Fruit fly (Drosophila melanogaster) whole organism, embryonic: ENCODE measurements around the gene Pdi.

Source experiments
- Asciz ChIP-seq: fragments of 200-800 bp; sonication (Bioruptor generic); optimal IDR thresholded peaks from 2 replicates; lab custom pipeline; 2017; ENCODE audit warnings: missing biosample characterization, mild to moderate bottlenecking, missing genetic modification characterization, missing genetic modification reagents
- B-H1 ChIP-seq: fragments of 200-800 bp; sonication (Bioruptor generic); IDR thresholded peaks from 3 replicates; pipeline ENCODE4 v1.3.6; 2022; ENCODE audit warnings: missing biosample characterization, missing genetic modification characterization
- Bdp1 ChIP-seq: fragments of 200-800 bp; sonication (Bioruptor generic); optimal IDR thresholded peaks from 3 replicates; lab custom pipeline; 2016; ENCODE audit warnings: missing biosample characterization, missing genetic modification characterization
- CG1024 ChIP-seq: fragments of 200-800 bp; sonication (Bioruptor generic); IDR thresholded peaks from 2 replicates; pipeline ENCODE4 v1.3.6; 2022; ENCODE audit warnings: missing biosample characterization, missing genetic modification characterization
- CG10267 ChIP-seq: fragments of 200-800 bp; sonication (Bioruptor generic); optimal IDR thresholded peaks from 2 replicates; lab custom pipeline; 2018; ENCODE audit warnings: missing biosample characterization, mild to moderate bottlenecking, missing genetic modification characterization, moderate library complexity
- CG10274 ChIP-seq: fragments of 200-800 bp; sonication (Bioruptor generic); optimal IDR thresholded peaks from 3 replicates; lab custom pipeline; 2017; ENCODE audit warnings: missing biosample characterization, mild to moderate bottlenecking, missing genetic modification characterization
- CG10565 ChIP-seq: fragments of 200-800 bp; sonication (Bioruptor generic); optimal IDR thresholded peaks from 3 replicates; lab custom pipeline; 2016; ENCODE audit warnings: missing biosample characterization, mild to moderate bottlenecking, missing genetic modification characterization
- CG10959 ChIP-seq: fragments of 200-800 bp; sonication (Bioruptor generic); IDR thresholded peaks from 2 replicates; pipeline ENCODE4 v1.3.6; 2022; ENCODE audit warnings: missing biosample characterization, missing genetic modification characterization
- CG11247 ChIP-seq: fragments of 200-800 bp; sonication (Bioruptor generic); IDR thresholded peaks from 2 replicates; pipeline ENCODE4 v1.3.6; 2022; ENCODE audit warnings: missing biosample characterization, missing genetic modification characterization
- CG11456 ChIP-seq: fragments of 200-800 bp; sonication (Bioruptor generic); IDR thresholded peaks from 3 replicates; pipeline ENCODE4 v1.3.6; 2022; ENCODE audit warnings: missing biosample characterization, missing genetic modification characterization
- CG12942 ChIP-seq: fragments of 200-800 bp; sonication (Bioruptor generic); optimal IDR thresholded peaks from 3 replicates; lab custom pipeline; 2016; ENCODE audit warnings: missing biosample characterization, missing genetic modification characterization
- CG1603 ChIP-seq: fragments of 200-800 bp; sonication (Bioruptor generic); optimal IDR thresholded peaks from 2 replicates; lab custom pipeline; 2019; ENCODE audit warnings: missing biosample characterization, mild to moderate bottlenecking, missing genetic modification characterization, moderate library complexity
- CG1647 ChIP-seq: fragments of 200-800 bp; sonication (Bioruptor generic); optimal IDR thresholded peaks from 3 replicates; lab custom pipeline; 2016; ENCODE audit warnings: missing biosample characterization, missing genetic modification characterization
- CG17328 ChIP-seq: fragments of 200-800 bp; sonication (Bioruptor generic); IDR thresholded peaks from 2 replicates; pipeline ENCODE4 v1.3.6; 2022; ENCODE audit warnings: missing biosample characterization, missing genetic modification characterization
- CG18262 ChIP-seq: fragments of 200-800 bp; optimal IDR thresholded peaks from 3 replicates; lab custom pipeline; 2019; ENCODE audit warnings: missing biosample characterization, mild to moderate bottlenecking, missing genetic modification characterization, moderate library complexity
- CG18476 ChIP-seq: fragments of 200-800 bp; sonication (Bioruptor generic); optimal IDR thresholded peaks from 2 replicates; lab custom pipeline; 2016; ENCODE audit warnings: missing biosample characterization, mild to moderate bottlenecking, missing genetic modification characterization
- CG4617 ChIP-seq: fragments of 200-800 bp; sonication (Bioruptor generic); optimal IDR thresholded peaks from 3 replicates; lab custom pipeline; 2016; ENCODE audit warnings: missing biosample characterization, missing genetic modification characterization, borderline replicate concordance
- CG6272 ChIP-seq: fragments of 200-800 bp; sonication (Bioruptor generic); IDR thresholded peaks from 2 replicates; pipeline ENCODE4 v1.3.6; 2022; ENCODE audit warnings: missing biosample characterization, missing genetic modification characterization
- CG6689 ChIP-seq: fragments of 200-800 bp; sonication (Bioruptor generic); IDR thresholded peaks from 2 replicates; pipeline ENCODE4 v1.3.6; 2022; ENCODE audit warnings: missing biosample characterization, missing genetic modification characterization
- CG8359 ChIP-seq: fragments of 200-800 bp; sonication (Bioruptor generic); optimal IDR thresholded peaks from 2 replicates; lab custom pipeline; 2017; ENCODE audit warnings: missing biosample characterization, mild to moderate bottlenecking, missing genetic modification characterization, borderline replicate concordance
- CG8388 ChIP-seq: fragments of 200-800 bp; sonication (Bioruptor generic); optimal IDR thresholded peaks from 2 replicates; lab custom pipeline; 2019; ENCODE audit warnings: missing biosample characterization, mild to moderate bottlenecking, missing genetic modification characterization, moderate library complexity
- CG8765 ChIP-seq: fragments of 200-800 bp; sonication (Bioruptor generic); IDR thresholded peaks from 2 replicates; pipeline ENCODE4 v1.3.6; 2022; ENCODE audit warnings: missing biosample characterization, missing genetic modification characterization
- CG8924 ChIP-seq: fragments of 200-800 bp; optimal IDR thresholded peaks from 3 replicates; lab custom pipeline; 2019; ENCODE audit warnings: missing biosample characterization, mild to moderate bottlenecking, missing genetic modification characterization, moderate library complexity
- CTCF ChIP-seq: fragments of 200-800 bp; sonication (Bioruptor generic); optimal IDR thresholded peaks from 2 replicates; lab custom pipeline; 2017; ENCODE audit warnings: missing biosample characterization, mild to moderate bottlenecking, missing genetic modification characterization, moderate library complexity
- Dad ChIP-seq: fragments of 200-800 bp; sonication (Bioruptor generic); optimal IDR thresholded peaks from 3 replicates; lab custom pipeline; 2016; ENCODE audit warnings: missing biosample characterization, missing genetic modification characterization
- Dll ChIP-seq: fragments of 200-800 bp; sonication (Bioruptor generic); IDR thresholded peaks from 4 replicates; pipeline ENCODE4 v1.3.6; 2022; ENCODE audit warnings: missing biosample characterization, missing genetic modification characterization; ENCODE audit not compliant: partially characterized antibody
- E2f2 ChIP-seq: fragments of 200-800 bp; sonication (Bioruptor generic); IDR thresholded peaks from 2 replicates; pipeline ENCODE4 v1.3.6; 2022; ENCODE audit warnings: missing biosample characterization, missing genetic modification characterization
- ERR ChIP-seq: fragments of 200-800 bp; sonication (Bioruptor generic); optimal IDR thresholded peaks from 2 replicates; lab custom pipeline; 2016; ENCODE audit warnings: missing biosample characterization, missing genetic modification characterization
- GATAe ChIP-seq: fragments of 200-800 bp; sonication (Bioruptor generic); conservative IDR thresholded peaks from 2 replicates; pipeline ENCODE4 v1.3.6; 2022; ENCODE audit warnings: missing biosample characterization, missing genetic modification characterization
- Hr51 ChIP-seq, 2 experiments: fragments of 200-800 bp; sonication (Bioruptor generic); optimal IDR thresholded peaks; 2 replicates in 1 of 2; 3 replicates in 1 of 2; lab custom pipeline; 2016 to 2018; ENCODE audit warnings: missing biosample characterization in 2 of 2, missing genetic modification characterization in 2 of 2, mild to moderate bottlenecking in 1 of 2, moderate library complexity in 1 of 2
- Nf-YA ChIP-seq: fragments of 200-800 bp; sonication (Bioruptor generic); IDR thresholded peaks from 2 replicates; pipeline ENCODE4 v1.3.6; 2022; ENCODE audit warnings: missing biosample characterization, missing genetic modification characterization
- Nf-YB ChIP-seq: fragments of 200-800 bp; sonication (Bioruptor generic); optimal IDR thresholded peaks from 3 replicates; lab custom pipeline; 2019; ENCODE audit warnings: missing biosample characterization, mild to moderate bottlenecking, missing genetic modification characterization, moderate library complexity
- NfI ChIP-seq: fragments of 200-800 bp; sonication (Bioruptor generic); optimal IDR thresholded peaks from 3 replicates; lab custom pipeline; 2018; ENCODE audit warnings: missing biosample characterization, mild to moderate bottlenecking, missing genetic modification characterization, moderate library complexity
- Sin3A ChIP-seq: fragments of >200 bp; optimal IDR thresholded peaks from 2 replicates; lab custom pipeline; 2018
- Spps ChIP-seq: fragments of 200-800 bp; sonication (Bioruptor generic); optimal IDR thresholded peaks from 2 replicates; lab custom pipeline; 2018; ENCODE audit warnings: missing biosample characterization, mild to moderate bottlenecking, missing genetic modification characterization
- Vsx1 ChIP-seq: fragments of 200-800 bp; sonication (Bioruptor generic); optimal IDR thresholded peaks from 2 replicates; lab custom pipeline; 2017; ENCODE audit warnings: missing biosample characterization, mild to moderate bottlenecking, missing genetic modification characterization, missing genetic modification reagents
- ase ChIP-seq: fragments of 200-800 bp; sonication (Bioruptor generic); IDR thresholded peaks from 3 replicates; pipeline ENCODE4 v1.3.6; 2022; ENCODE audit warnings: missing biosample characterization, missing genetic modification characterization
- br ChIP-seq: fragments of >200 bp; optimal IDR thresholded peaks from 2 replicates; lab custom pipeline; 2017
- chif ChIP-seq, 2 experiments: fragments of 200-800 bp; sonication (Bioruptor generic); optimal IDR thresholded peaks; 3 replicates each; lab custom pipeline; 2016; ENCODE audit warnings: missing biosample characterization in 2 of 2, missing genetic modification characterization in 2 of 2
- corto ChIP-seq: fragments of 200-800 bp; sonication (Bioruptor generic); optimal IDR thresholded peaks from 2 replicates; lab custom pipeline; 2016; ENCODE audit warnings: missing biosample characterization, mild to moderate bottlenecking, missing genetic modification characterization, moderate library complexity
- fd102C ChIP-seq: fragments of 200-800 bp; sonication (Bioruptor generic); optimal IDR thresholded peaks from 2 replicates; lab custom pipeline; 2018; ENCODE audit warnings: missing biosample characterization, mild to moderate bottlenecking, missing genetic modification characterization, moderate library complexity
- fd3F ChIP-seq: fragments of 200-800 bp; sonication (Bioruptor generic); optimal IDR thresholded peaks from 2 replicates; lab custom pipeline; 2018; ENCODE audit warnings: missing biosample characterization, mild to moderate bottlenecking, missing genetic modification characterization, moderate library complexity
- fu2 ChIP-seq: fragments of 200-800 bp; sonication (Bioruptor generic); optimal IDR thresholded peaks from 2 replicates; lab custom pipeline; 2016; ENCODE audit warnings: missing biosample characterization, missing genetic modification characterization
- hbn ChIP-seq: fragments of 200-800 bp; sonication (Bioruptor generic); IDR thresholded peaks from 2 replicates; pipeline ENCODE4 v1.3.6; 2022; ENCODE audit warnings: missing biosample characterization, missing genetic modification characterization; ENCODE audit not compliant: partially characterized antibody
- inv ChIP-seq: fragments of 200-800 bp; sonication (Bioruptor generic); IDR thresholded peaks from 2 replicates; pipeline ENCODE4 v1.3.6; 2022; ENCODE audit warnings: missing biosample characterization, missing genetic modification characterization; ENCODE audit not compliant: partially characterized antibody
- maf-S ChIP-seq: fragments of 200-800 bp; sonication (Bioruptor generic); optimal IDR thresholded peaks from 2 replicates; lab custom pipeline; 2016; ENCODE audit warnings: missing biosample characterization, missing genetic modification characterization
- repo ChIP-seq: fragments of 200-800 bp; sonication (Bioruptor generic); optimal IDR thresholded peaks from 2 replicates; lab custom pipeline; 2016; ENCODE audit warnings: missing biosample characterization, missing genetic modification characterization
- rib ChIP-seq: fragments of 200-800 bp; sonication (Bioruptor generic); IDR thresholded peaks from 2 replicates; pipeline ENCODE4 v1.3.6; 2022; ENCODE audit warnings: missing biosample characterization, missing genetic modification characterization
- usp ChIP-seq: fragments of >200 bp; optimal IDR thresholded peaks from 2 replicates; lab custom pipeline; 2017; ENCODE audit warnings: missing biosample characterization, missing genetic modification characterization

Pdi gene

DNA sequence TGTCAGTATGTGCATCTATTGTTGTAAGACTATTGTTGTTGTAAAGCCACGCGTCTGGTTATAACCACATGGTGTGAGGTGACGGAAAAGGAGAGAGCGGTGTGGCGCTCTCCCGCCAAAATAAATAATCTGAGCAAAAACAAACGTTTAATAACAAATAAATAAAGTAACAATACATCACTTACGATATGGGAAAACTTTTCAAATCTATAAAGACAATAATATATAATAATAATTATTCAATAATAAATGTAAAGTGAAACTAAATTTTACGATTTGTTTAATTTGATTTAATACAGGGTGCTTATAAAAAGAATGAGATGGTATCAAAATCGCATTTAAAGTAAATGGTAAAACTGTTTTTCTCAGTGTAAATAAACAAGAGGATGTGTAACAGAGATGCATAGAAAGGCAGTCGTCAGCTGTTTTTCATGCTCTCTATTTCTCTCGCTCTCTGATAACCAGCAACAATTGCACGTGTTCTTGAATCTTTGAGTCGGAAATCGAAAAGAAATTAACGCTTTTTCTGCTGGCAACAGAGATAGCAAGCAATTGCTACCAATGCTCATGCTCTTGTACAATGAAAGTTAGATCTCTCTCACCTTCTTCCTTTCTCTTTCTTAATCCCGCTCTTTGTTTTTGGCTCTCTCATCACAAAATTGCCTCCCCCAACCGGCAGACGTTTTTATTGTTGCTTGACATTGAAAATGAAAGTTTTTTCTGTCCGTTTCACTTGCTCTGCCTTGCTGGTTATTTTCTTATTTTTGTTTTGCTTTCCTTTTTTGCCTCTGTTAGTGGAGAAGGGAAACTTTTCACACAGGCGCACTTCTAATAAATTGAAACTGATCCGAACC is 43.8 kb downstream of the Pdi start (continued):
- TF ChIP-seq CG8359 (GFP tag; lab: Kevin White, UChicago), result peak; percentile 61
- TF ChIP-seq CG6272 (GFP tag; lab: Robert Waterston, UW), result peak; percentile 36; the same call in 1 of the 2 replicates
- TF ChIP-seq CG4617 (GFP tag; lab: Kevin White, UChicago), result no peak
- no peak for TF ChIP-seq Sin3A (lab: Kevin White, UChicago)
- peak; percentile 27 for TF ChIP-seq repo
- TF ChIP-seq CG10959 (GFP tag; lab: Robert Waterston, UW), result peak; percentile 70
- no peak for TF ChIP-seq inv
- TF ChIP-seq Spps, result peak; percentile 93
- peak; percentile 47 for TF ChIP-seq fd102C (GFP tag; lab: Kevin White, UChicago)
- peak in 1 of 2 experiments; percentile 90 for TF ChIP-seq Hr51 (GFP tag; optimal IDR thresholded peaks at IDR 0.05; lab: Kevin White, UChicago)
- TF ChIP-seq CG10267 (tag; lab: Kevin White, UChicago), result peak; percentile 94
- TF ChIP-seq CG10565 (GFP tag; lab: Kevin White, UChicago), result peak; percentile 22
- TF ChIP-seq rib (GFP tag; lab: Robert Waterston, UW), result no peak; the same call in 1 of the 2 replicates
- TF ChIP-seq CG18476 (GFP tag; lab: Kevin White, UChicago), result peak; percentile 76
- peak; percentile 64 for TF ChIP-seq CG1603 (tag; lab: Kevin White, UChicago)
- TF ChIP-seq CG10274, result peak; percentile 31
- no peak for TF ChIP-seq CG1647
- peak; percentile 65 for TF ChIP-seq CG11456 (GFP tag; lab: Robert Waterston, UW)
- TF ChIP-seq CG12942 (GFP tag; lab: Kevin White, UChicago), result peak; percentile 61
- TF ChIP-seq E2f2 (GFP tag; lab: Robert Waterston, UW), result peak; percentile 51; the same call in 1 of the 2 replicates
- peak; percentile 84 for TF ChIP-seq Asciz (GFP tag; lab: Kevin White, UChicago)
- TF ChIP-seq Nf-YA (GFP tag; lab: Robert Waterston, UW), result peak; percentile 84
- TF ChIP-seq CTCF (GFP tag; lab: Kevin White, UChicago), result peak; percentile 32
- TF ChIP-seq Bdp1 (GFP tag; lab: Kevin White, UChicago), result no peak
- TF ChIP-seq CG11247, result peak; percentile 75
- no peak; the same call in 1 of the 2 replicates for TF ChIP-seq hbn (GFP tag; lab: Robert Waterston, UW)
- no peak for TF ChIP-seq ERR (GFP tag; lab: Kevin White, UChicago)
- no peak for TF ChIP-seq usp (GFP tag; lab: Kevin White, UChicago)
- no peak for TF ChIP-seq CG8765 (GFP tag; lab: Robert Waterston, UW)
- no peak for TF ChIP-seq br (lab: Kevin White, UChicago)
- TF ChIP-seq CG8924 (tag; lab: Kevin White, UChicago), result peak; percentile 96
- peak; percentile 85 for TF ChIP-seq CG1024 (GFP tag; lab: Robert Waterston, UW)
- no peak for TF ChIP-seq chif (GFP tag; optimal IDR thresholded peaks at IDR 0.05; lab: Kevin White, UChicago)
- TF ChIP-seq corto (GFP tag; lab: Kevin White, UChicago), result peak; percentile 5
- TF ChIP-seq GATAe (GFP tag; lab: Robert Waterston, UW), result peak; percentile 43; the same call in 1 of the 2 replicates
- peak; percentile 90 for TF ChIP-seq CG6689 (GFP tag; lab: Robert Waterston, UW)
- peak; percentile 70; the same call in 2 of the 3 replicates for TF ChIP-seq ase (GFP tag; lab: Robert Waterston, UW)
- TF ChIP-seq Dad (GFP tag; lab: Kevin White, UChicago), result no peak
- peak; percentile 97 for TF ChIP-seq CG18262 (tag; lab: Kevin White, UChicago)
- peak; percentile 95 for TF ChIP-seq CG8388 (GFP tag; lab: Kevin White, UChicago)
- peak; percentile 86 for TF ChIP-seq CG17328 (GFP tag; lab: Robert Waterston, UW)
- TF ChIP-seq Vsx1 (GFP tag; lab: Kevin White, UChicago), result peak; percentile 86
- TF ChIP-seq B-H1, result peak; percentile 71; the same call in 1 of the 3 replicates
- peak; percentile 47; the same call in 3 of the 4 replicates for TF ChIP-seq Dll (GFP tag; lab: Robert Waterston, UW)
- peak; percentile 54 for TF ChIP-seq fd3F (GFP tag; lab: Kevin White, UChicago)
- peak; percentile 51 for TF ChIP-seq NfI
- TF ChIP-seq Nf-YB (GFP tag; lab: Kevin White, UChicago), result peak; percentile 76
- peak; percentile 15 for TF ChIP-seq maf-S (GFP tag; lab: Kevin White, UChicago)
- TF ChIP-seq fu2 (GFP tag; lab: Kevin White, UChicago), result no peak
